Worm (Caenorhabditis elegans): ENCODE data around the gene ubc-8.

The ubc-8 gene

ce11 chrIV:2666127-2666526 lies 40.9 kb downstream of the ubc-8 start:
- TF ChIP-seq mep-1 (tag; optimal IDR thresholded peaks at IDR 0.05) (peak; percentile 58), mab-5 (tag; optimal IDR thresholded peaks at IDR 0.05) (no peak)

ce11 chrIV:2665388-2665978 lies 41.6 kb downstream of the ubc-8 start:
- TF ChIP-seq drap-1 (GFP tag; optimal IDR thresholded peaks at IDR 0.05) = no peak
- TF ChIP-seq sptf-1 (tag; optimal IDR thresholded peaks at IDR 0.05) = no peak
- no peak for TF ChIP-seq M03D4.4 (tag; optimal IDR thresholded peaks at IDR 0.05)
- no peak for TF ChIP-seq blmp-1 (tag; optimal IDR thresholded peaks at IDR 0.05)
- TF ChIP-seq snpc-4 (tag; optimal IDR thresholded peaks at IDR 0.05) = no peak
- TF ChIP-seq unc-120 (tag; optimal IDR thresholded peaks at IDR 0.05; ENCODE audit: poor library complexity, severe bottlenecking) = peak; percentile 84
- no peak for TF ChIP-seq ceh-39 (tag; optimal IDR thresholded peaks at IDR 0.05)
- no peak for TF ChIP-seq lsy-2 (tag; optimal IDR thresholded peaks at IDR 0.05)
- TF ChIP-seq zip-8 (tag; optimal IDR thresholded peaks at IDR 0.05) = no peak
- TF ChIP-seq ceh-43 (GFP tag; optimal IDR thresholded peaks at IDR 0.05) = no peak
- no peak for TF ChIP-seq tbx-8 (GFP tag; optimal IDR thresholded peaks at IDR 0.05)
- no peak for TF ChIP-seq ham-2 (GFP tag; optimal IDR thresholded peaks at IDR 0.05)
- no peak for TF ChIP-seq nhr-237 (tag; optimal IDR thresholded peaks at IDR 0.05)
- TF ChIP-seq lin-32 (GFP tag; optimal IDR thresholded peaks at IDR 0.05) = no peak
- no peak for TF ChIP-seq elt-3 (tag; optimal IDR thresholded peaks at IDR 0.05)
- TF ChIP-seq ceh-83 (GFP tag; optimal IDR thresholded peaks at IDR 0.05) = no peak
- TF ChIP-seq unc-62 (GFP tag; optimal IDR thresholded peaks at IDR 0.05) = peak; percentile 38
- TF ChIP-seq cnd-1 (tag; optimal IDR thresholded peaks at IDR 0.05) = no peak
- peak; percentile 97 for TF ChIP-seq hlh-1 (tag; optimal IDR thresholded peaks at IDR 0.05)
- no peak for TF ChIP-seq elt-1 (tag; optimal IDR thresholded peaks at IDR 0.05; ENCODE audit: borderline replicate concordance, insufficient read depth)
- no peak for TF ChIP-seq nhr-2 (tag; optimal IDR thresholded peaks at IDR 0.05)
- no peak for TF ChIP-seq nhr-76 (tag; optimal IDR thresholded peaks at IDR 0.05)
- no peak for TF ChIP-seq ces-1 (GFP tag; optimal IDR thresholded peaks at IDR 0.05)
- TF ChIP-seq ztf-11 (tag; optimal IDR thresholded peaks at IDR 0.05) = no peak
- no peak for TF ChIP-seq sem-2 (GFP tag; optimal IDR thresholded peaks at IDR 0.05)

ce11 chrIV:2664901-2665201 lies 42.2 kb downstream of the ubc-8 start:
- no peak for TF ChIP-seq lin-32 (GFP tag; optimal IDR thresholded peaks at IDR 0.05)
- no peak for TF ChIP-seq tbx-8 (GFP tag; optimal IDR thresholded peaks at IDR 0.05)
- TF ChIP-seq unc-120 (tag; optimal IDR thresholded peaks at IDR 0.05; ENCODE audit: poor library complexity, severe bottlenecking) = no peak
- no peak for TF ChIP-seq lin-13 (tag; optimal IDR thresholded peaks at IDR 0.05)
- TF ChIP-seq lsy-2 (tag; optimal IDR thresholded peaks at IDR 0.05) = no peak
- no peak for TF ChIP-seq drap-1 (GFP tag; optimal IDR thresholded peaks at IDR 0.05)
- no peak for TF ChIP-seq blmp-1 (tag; optimal IDR thresholded peaks at IDR 0.05)
- no peak for TF ChIP-seq ham-2 (GFP tag; optimal IDR thresholded peaks at IDR 0.05)
- no peak for TF ChIP-seq ceh-83 (GFP tag; optimal IDR thresholded peaks at IDR 0.05)
- no peak for TF ChIP-seq unc-62 (GFP tag; optimal IDR thresholded peaks at IDR 0.05)
- TF ChIP-seq snpc-4 (tag; optimal IDR thresholded peaks at IDR 0.05) = no peak
- TF ChIP-seq nhr-12 (tag; optimal IDR thresholded peaks at IDR 0.05) = no peak

- TF ChIP-seq blmp-1 (tag; optimal IDR thresholded peaks at IDR 0.05) (no peak), nhr-2 (tag; optimal IDR thresholded peaks at IDR 0.05) (no peak), unc-120 (tag; optimal IDR thresholded peaks at IDR 0.05; ENCODE audit: poor library complexity, severe bottlenecking) (no peak), nhr-76 (tag; optimal IDR thresholded peaks at IDR 0.05) (no peak), ces-1 (GFP tag; optimal IDR thresholded peaks at IDR 0.05) (peak; percentile 14), M03D4.4 (tag; optimal IDR thresholded peaks at IDR 0.05) (no peak), unc-39 (tag; optimal IDR thresholded peaks at IDR 0.05) (no peak)
These were observed 42.8 kb downstream of the ubc-8 start, which contains the start of gene Y69A2AR.31 for ce11 chrIV:2663953-2664900. Gene Y69A2AR.31, minus strand, starts transcription at chrIV:2664003.

ce11 chrIV:2658733-2659132 lies 48.3 kb downstream of the ubc-8 start:
- TF ChIP-seq pha-4 (tag; optimal IDR thresholded peaks at IDR 0.05) (no peak), bed-3 (GFP tag; optimal IDR thresholded peaks at IDR 0.05) (no peak), ces-1 (GFP tag; optimal IDR thresholded peaks at IDR 0.05) (no peak), ztf-11 (tag; optimal IDR thresholded peaks at IDR 0.05) (no peak), zip-8 (tag; optimal IDR thresholded peaks at IDR 0.05) (no peak), unc-62 (GFP tag; optimal IDR thresholded peaks at IDR 0.05) (no peak), unc-39 (tag; optimal IDR thresholded peaks at IDR 0.05) (no peak), M03D4.4 (tag; optimal IDR thresholded peaks at IDR 0.05) (no peak), cnd-1 (tag; optimal IDR thresholded peaks at IDR 0.05) (no peak), blmp-1 (tag; optimal IDR thresholded peaks at IDR 0.05) (no peak), flh-1 (GFP tag; optimal IDR thresholded peaks at IDR 0.05) (no peak), unc-120 (tag; optimal IDR thresholded peaks at IDR 0.05; ENCODE audit: poor library complexity, severe bottlenecking) (no peak), ceh-39 (tag; optimal IDR thresholded peaks at IDR 0.05) (no peak), nhr-2 (tag; optimal IDR thresholded peaks at IDR 0.05) (no peak), sem-2 (GFP tag; optimal IDR thresholded peaks at IDR 0.05) (no peak)
